Worm (Caenorhabditis elegans): ENCODE data around the gene T01G5.7.

The T01G5.7 gene

DNA sequence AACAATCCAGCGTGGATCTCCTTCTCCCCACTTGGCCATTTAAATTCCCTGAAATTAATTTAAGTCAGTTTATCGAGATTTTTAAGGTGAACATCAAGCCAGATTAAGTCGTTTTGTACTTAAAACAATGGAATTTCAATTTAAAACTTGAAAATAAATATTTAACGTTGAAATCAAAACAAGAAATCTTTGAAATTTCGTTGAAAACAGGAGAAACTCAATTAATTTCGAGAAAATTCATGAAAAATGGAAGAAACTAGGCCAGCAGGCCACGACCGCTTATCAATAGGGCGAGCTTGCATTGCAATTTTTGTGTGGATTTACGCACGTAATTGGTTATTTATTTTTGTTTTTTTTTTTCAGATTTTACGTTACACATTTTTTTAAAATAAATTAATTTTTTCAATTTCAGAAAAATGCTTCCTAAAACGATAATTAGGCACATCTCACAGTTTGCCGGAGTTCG is 26.4 kb upstream of the T01G5.7 start, which contains the start of the genes ahsa-1 and C01G10.7 (continued):
- TF ChIP-seq C17E4.6 (GFP tag; IDR thresholded peaks at IDR 0.05) (peak; percentile 48; the same call in 1 of the 2 replicates), F33H1.4 (GFP tag; IDR thresholded peaks at IDR 0.05) (peak; percentile 70), hmg-1.2 (GFP tag; IDR thresholded peaks at IDR 0.05) (peak; percentile 51; the same call in 1 of the 2 replicates), xnd-1 (tag; optimal IDR thresholded peaks at IDR 0.05) (peak; percentile 19), let-607 (tag; optimal IDR thresholded peaks at IDR 0.05) (peak in 1 of 2 experiments; percentile 77), let-526 (GFP tag; IDR thresholded peaks at IDR 0.05) (peak; percentile 90), F23B12.7 (tag; optimal IDR thresholded peaks at IDR 0.05; ENCODE audit: insufficient read depth) (peak; percentile 84), B0019.2 (GFP tag; conservative IDR thresholded peaks at IDR 0.05) (peak; percentile 82; the same call in 1 of the 2 replicates), unc-130 (GFP tag; optimal IDR thresholded peaks at IDR 0.05) (peak; percentile 96), egl-18 (GFP tag; IDR thresholded peaks at IDR 0.05) (no peak), B0035.1 (tag; optimal IDR thresholded peaks at IDR 0.05) (peak; percentile 41), ztf-18 (tag; optimal IDR thresholded peaks at IDR 0.05) (peak; percentile 74), snpc-1.1 (tag; optimal IDR thresholded peaks at IDR 0.05; ENCODE audit: insufficient read depth) (peak; percentile 74), Y95B8A.8 (GFP tag; IDR thresholded peaks at IDR 0.05) (peak; percentile 81; the same call in 1 of the 2 replicates), ztf-28 (GFP tag; IDR thresholded peaks at IDR 0.05) (peak; percentile 93), F10E7.11 (tag; optimal IDR thresholded peaks at IDR 0.05) (no peak), rec-8 (tag; optimal IDR thresholded peaks at IDR 0.05) (peak; percentile 74 to 82), tlf-1 (GFP tag; optimal IDR thresholded peaks at IDR 0.05) (peak; percentile 86), akir-1 (GFP tag; optimal IDR thresholded peaks at IDR 0.05) (peak; percentile 31), ztf-26 (tag; optimal IDR thresholded peaks at IDR 0.05) (peak; percentile 46), K11D2.4 (GFP tag; IDR thresholded peaks at IDR 0.05) (0 out of 2 replicates have a peak, but pooled peaks have one; percentile 55), zim-3 (tag; optimal IDR thresholded peaks at IDR 0.05) (no peak), madf-8 (GFP tag; conservative IDR thresholded peaks at IDR 0.05) (peak; percentile 74), Y53G8AR.9 (GFP tag; conservative IDR thresholded peaks at IDR 0.05) (peak; percentile 76; the same call in 1 of the 2 replicates), lin-54 (GFP tag; optimal IDR thresholded peaks at IDR 0.05) (peak; percentile 82), dox-1 (GFP tag; IDR thresholded peaks at IDR 0.05) (peak; percentile 93), madf-10 (tag; optimal IDR thresholded peaks at IDR 0.05) (peak; percentile 87), nhr-179 (tag; optimal IDR thresholded peaks at IDR 0.05) (no peak), atf-7 (tag; optimal IDR thresholded peaks at IDR 0.05) (peak; percentile 63), ztf-6 (GFP tag; IDR thresholded peaks at IDR 0.05) (peak; percentile 83), hmg-20 (GFP tag; IDR thresholded peaks at IDR 0.05) (no peak), attf-3 (GFP tag; conservative IDR thresholded peaks at IDR 0.05) (peak; percentile 69), F49E8.2 (tag; optimal IDR thresholded peaks at IDR 0.05; ENCODE audit: insufficient read depth) (peak; percentile 24), nhr-80 (tag; optimal IDR thresholded peaks at IDR 0.05) (peak; percentile 49), F39B2.1 (GFP tag; IDR thresholded peaks at IDR 0.05) (no peak), hsf-1 (GFP tag; IDR thresholded peaks at IDR 0.05) (peak; percentile 97), egrh-3 (GFP tag; IDR thresholded peaks at IDR 0.05) (peak; percentile 55; the same call in 1 of the 2 replicates), ccch-3 (GFP tag; optimal IDR thresholded peaks at IDR 0.05) (peak; percentile 30), nfyb-1 (GFP tag; IDR thresholded peaks at IDR 0.05) (no peak; the same call in 1 of the 2 replicates), B0261.1 (tag; optimal IDR thresholded peaks at IDR 0.05) (peak; percentile 37), madf-6 (GFP tag; IDR thresholded peaks at IDR 0.05) (peak; percentile 79), hrde-1 (tag; optimal IDR thresholded peaks at IDR 0.05; ENCODE audit: borderline replicate concordance) (peak; percentile 23)
